Worm (Caenorhabditis elegans) whole organism, L4/young adult: Measurements from ENCODE around the gene srlf-22.

Experiments used
- dao-5 ChIP-seq: sonication (generic microtip); optimal IDR thresholded peaks from 2 replicates; lab custom pipeline; 2016; ENCODE audit warnings: missing genotype, missing genetic modification characterization, moderate library complexity, missing compliant biosample characterization
- him-1 ChIP-seq: sonication (generic microtip); optimal IDR thresholded peaks from 2 replicates; lab custom pipeline; 2016; ENCODE audit warnings: missing genotype, missing genetic modification reagents, missing genetic modification characterization, missing compliant biosample characterization

DNA sequence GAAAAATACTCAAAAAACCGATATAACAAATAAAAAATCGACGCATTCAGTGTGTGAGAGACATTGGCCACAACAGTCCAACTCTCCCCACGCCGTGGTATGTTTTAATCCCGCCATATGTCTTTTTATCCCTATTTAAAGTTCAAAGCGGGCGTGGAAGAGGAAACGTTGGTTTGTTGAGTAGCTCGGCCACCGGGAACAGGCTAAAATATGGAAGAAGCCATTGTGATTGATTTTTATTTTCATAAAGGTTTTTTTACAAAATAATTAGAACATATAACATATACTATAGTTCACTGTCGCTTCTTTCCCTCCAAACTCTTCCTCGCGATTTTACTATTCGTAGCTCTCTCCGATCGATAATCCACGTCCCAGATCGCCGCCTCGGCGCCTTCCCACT lies 8.2 kb downstream of the srlf-22 start, which contains the start of gene nas-32:
- TF ChIP-seq him-1 (tag; lab: Kevin White, UChicago) (no peak), dao-5 (tag; lab: Kevin White, UChicago) (no peak)
